Worm (Caenorhabditis elegans): ENCODE measurements around the gene srap-1.

ce11 chrII:11261173-11261572, 58.2 kb downstream of the srap-1 start, which contains the start of gene T05B9.1:
- no peak for TF ChIP-seq lin-15B (tag; optimal IDR thresholded peaks at IDR 0.05)
- TF ChIP-seq sptf-1 (tag; optimal IDR thresholded peaks at IDR 0.05): no peak
- TF ChIP-seq unc-30 (tag; optimal IDR thresholded peaks at IDR 0.05): no peak
- TF ChIP-seq C04F5.9 (tag; optimal IDR thresholded peaks at IDR 0.05): no peak
